Worm (Caenorhabditis elegans) whole organism, L3 larva: ENCODE data around the gene trpp-5.

Experiments
- ama-1 ChIP-seq: fragments of 150-350 bp; optimal IDR thresholded peaks from 2 replicates; lab custom pipeline; 2018
- elt-1 ChIP-seq: fragments of 150-350 bp; optimal IDR thresholded peaks from 2 replicates; lab custom pipeline; 2014; ENCODE audit warnings: missing biosample characterization, missing genetic modification characterization
- fkh-10 ChIP-seq: sonication (generic microtip); optimal IDR thresholded peaks from 2 replicates; lab custom pipeline; 2017; ENCODE audit warnings: missing biosample characterization, missing genetic modification reagents, missing genetic modification characterization
- mdl-1 ChIP-seq: fragments of 150-350 bp; optimal IDR thresholded peaks from 2 replicates; lab custom pipeline; 2014; ENCODE audit warnings: missing biosample characterization, missing genetic modification characterization
- mml-1 ChIP-seq: fragments of 150-350 bp; sonication (generic microtip); optimal IDR thresholded peaks from 3 replicates; lab custom pipeline; 2014; ENCODE audit warnings: missing biosample characterization, missing genetic modification characterization
- nfya-1 ChIP-seq: sonication (generic microtip); optimal IDR thresholded peaks from 2 replicates; lab custom pipeline; 2017; ENCODE audit warnings: missing genetic modification characterization, mild to moderate bottlenecking, missing compliant biosample characterization, antibody characterized with exemption, moderate library complexity; ENCODE audit not compliant: insufficient read depth
- nhr-23 ChIP-seq: fragments of 150-350 bp; optimal IDR thresholded peaks from 2 replicates; lab custom pipeline; 2014; ENCODE audit warnings: missing biosample characterization, missing genetic modification reagents, missing genetic modification characterization
- pha-4 ChIP-seq: fragments of 150-350 bp; optimal IDR thresholded peaks from 2 replicates; lab custom pipeline; 2014; ENCODE audit warnings: missing biosample characterization, missing genetic modification reagents, missing genetic modification characterization
- skn-1 ChIP-seq: fragments of 150-350 bp; optimal IDR thresholded peaks from 2 replicates; lab custom pipeline; 2014; ENCODE audit warnings: missing biosample characterization, missing genetic modification characterization
- snpc-4 ChIP-seq: fragments of 150-350 bp; optimal IDR thresholded peaks from 2 replicates; lab custom pipeline; 2014; ENCODE audit warnings: missing biosample characterization, missing genetic modification characterization
- tbx-2 ChIP-seq: sonication (generic microtip); optimal IDR thresholded peaks from 2 replicates; lab custom pipeline; 2016; ENCODE audit warnings: mild to moderate bottlenecking, missing genetic modification characterization, missing compliant biosample characterization

- TF ChIP-seq pha-4 (tag; lab: Kevin White, UChicago): no peak
- no peak for TF ChIP-seq skn-1 (tag; lab: Kevin White, UChicago)
- TF ChIP-seq mdl-1: no peak
- no peak for TF ChIP-seq elt-1 (tag; lab: Kevin White, UChicago)
- TF ChIP-seq fkh-10 (GFP tag; lab: Kevin White, UChicago): no peak
- no peak for TF ChIP-seq nfya-1 (tag; lab: Kevin White, UChicago)
- TF ChIP-seq ama-1 (lab: Kevin White, UChicago): no peak
- no peak for TF ChIP-seq nhr-23
- TF ChIP-seq tbx-2 (tag; lab: Kevin White, UChicago): no peak
- TF ChIP-seq mml-1 (tag; lab: Kevin White, UChicago): no peak
- no peak for TF ChIP-seq snpc-4 (tag; lab: Kevin White, UChicago)
Measured at ce11 chrII:12208741-12209140, 6.6 kb upstream of the trpp-5 start.
